Fruit fly (Drosophila melanogaster) whole organism, embryonic: ENCODE measurements around the gene CG10286.
A peak's percentile ranks its signal among the peaks of the same experiment; 100 is the strongest.

Source experiments
- B-H1 ChIP-seq: fragments of 200-800 bp; sonication (Bioruptor generic); IDR thresholded peaks from 3 replicates; pipeline ENCODE4 v1.3.6; 2022; ENCODE audit warnings: missing biosample characterization, missing genetic modification characterization
- BEAF-32 ChIP-seq: fragments of 200-800 bp; sonication (Bioruptor generic); optimal IDR thresholded peaks from 3 replicates; lab custom pipeline; 2017; ENCODE audit warnings: missing biosample characterization, missing genetic modification characterization, mild to moderate bottlenecking, moderate library complexity, missing genetic modification reagents
- CG10979 ChIP-seq: fragments of 200-800 bp; sonication (Bioruptor generic); optimal IDR thresholded peaks from 2 replicates; lab custom pipeline; 2018; ENCODE audit warnings: missing biosample characterization, mild to moderate bottlenecking, missing genetic modification characterization, moderate library complexity
- CG11560 ChIP-seq: fragments of 200-800 bp; sonication (Bioruptor generic); IDR thresholded peaks from 3 replicates; pipeline ENCODE4 v1.3.6; 2022; ENCODE audit warnings: missing biosample characterization, missing genetic modification characterization
- CG12071 ChIP-seq: fragments of 200-800 bp; sonication (Bioruptor generic); optimal IDR thresholded peaks from 3 replicates; lab custom pipeline; 2018; ENCODE audit warnings: missing biosample characterization, mild to moderate bottlenecking, missing genetic modification characterization
- CG12659 ChIP-seq: fragments of 200-800 bp; sonication (Bioruptor generic); optimal IDR thresholded peaks from 3 replicates; lab custom pipeline; 2017; ENCODE audit warnings: mild to moderate bottlenecking, missing biosample characterization, missing genetic modification reagents, missing genetic modification characterization
- CG13296 ChIP-seq: fragments of 200-800 bp; sonication (Bioruptor generic); optimal IDR thresholded peaks from 3 replicates; lab custom pipeline; 2018; ENCODE audit warnings: missing biosample characterization, mild to moderate bottlenecking, missing genetic modification characterization
- CG14965 ChIP-seq: fragments of 200-800 bp; sonication (Bioruptor generic); optimal IDR thresholded peaks from 2 replicates; lab custom pipeline; 2016; ENCODE audit warnings: missing biosample characterization, missing genetic modification characterization, borderline replicate concordance
- CG16813 ChIP-seq: fragments of 200-800 bp; sonication (Bioruptor generic); IDR thresholded peaks from 3 replicates; pipeline ENCODE4 v1.3.6; 2022; ENCODE audit warnings: missing biosample characterization, missing genetic modification characterization; ENCODE audit not compliant: partially characterized antibody
- CG17359 ChIP-seq: fragments of 200-800 bp; sonication (Bioruptor generic); optimal IDR thresholded peaks from 3 replicates; lab custom pipeline; 2018; ENCODE audit warnings: missing biosample characterization, mild to moderate bottlenecking, missing genetic modification characterization, moderate library complexity
- CG17802 ChIP-seq: fragments of 200-800 bp; sonication (Bioruptor generic); optimal IDR thresholded peaks from 2 replicates; lab custom pipeline; 2018; ENCODE audit warnings: missing biosample characterization, mild to moderate bottlenecking, missing genetic modification characterization, moderate library complexity
- CG18011 ChIP-seq: fragments of 200-800 bp; sonication (Bioruptor generic); optimal IDR thresholded peaks from 2 replicates; lab custom pipeline; 2017; ENCODE audit warnings: missing biosample characterization, missing genetic modification characterization, mild to moderate bottlenecking, moderate library complexity, missing genotype
- CG18599 ChIP-seq: fragments of 200-800 bp; sonication (Bioruptor generic); optimal IDR thresholded peaks from 3 replicates; lab custom pipeline; 2017; ENCODE audit warnings: missing biosample characterization, missing genetic modification characterization, mild to moderate bottlenecking, moderate library complexity, missing genetic modification reagents
- CG18764 ChIP-seq: fragments of 200-800 bp; sonication (Bioruptor generic); optimal IDR thresholded peaks from 3 replicates; lab custom pipeline; 2016; ENCODE audit warnings: missing biosample characterization, missing genetic modification characterization
- CG2875 ChIP-seq: fragments of 200-800 bp; sonication (Bioruptor generic); optimal IDR thresholded peaks from 2 replicates; lab custom pipeline; 2017; ENCODE audit warnings: missing biosample characterization, mild to moderate bottlenecking, missing genetic modification characterization, missing genetic modification reagents
- CG33557 ChIP-seq: fragments of 200-800 bp; sonication (Bioruptor generic); optimal IDR thresholded peaks from 2 replicates; lab custom pipeline; 2019; ENCODE audit warnings: missing biosample characterization, mild to moderate bottlenecking, missing genetic modification characterization, moderate library complexity
- CG34224 ChIP-seq: fragments of 200-800 bp; sonication (Bioruptor generic); IDR thresholded peaks from 3 replicates; pipeline ENCODE4 v1.3.6; 2022; ENCODE audit warnings: missing biosample characterization, missing genetic modification characterization; ENCODE audit not compliant: partially characterized antibody
- CG3995 ChIP-seq: fragments of 200-800 bp; sonication (Bioruptor generic); optimal IDR thresholded peaks from 3 replicates; lab custom pipeline; 2016; ENCODE audit warnings: missing biosample characterization, missing genetic modification characterization
- CG5245 ChIP-seq: fragments of 200-800 bp; sonication (Bioruptor generic); optimal IDR thresholded peaks from 3 replicates; lab custom pipeline; 2016; ENCODE audit warnings: missing biosample characterization, missing genetic modification characterization
- CG8478 ChIP-seq: fragments of >200 bp; optimal IDR thresholded peaks from 2 replicates; lab custom pipeline; 2018
- CG9876 ChIP-seq: fragments of 200-800 bp; sonication (Bioruptor generic); optimal IDR thresholded peaks from 2 replicates; lab custom pipeline; 2016; ENCODE audit warnings: missing biosample characterization, missing genetic modification characterization
- Doc2 ChIP-seq: fragments of 200-800 bp; sonication (Bioruptor generic); IDR thresholded peaks from 2 replicates; pipeline ENCODE4 v1.3.6; 2022; ENCODE audit warnings: missing biosample characterization, missing genetic modification characterization
- Fer1 ChIP-seq: fragments of 200-800 bp; sonication (Bioruptor generic); optimal IDR thresholded peaks from 2 replicates; lab custom pipeline; 2017; ENCODE audit warnings: missing biosample characterization, mild to moderate bottlenecking, missing genetic modification characterization
- Hr39 ChIP-seq: fragments of >200 bp; optimal IDR thresholded peaks from 2 replicates; lab custom pipeline; 2017
- Lpt ChIP-seq: fragments of >200 bp; optimal IDR thresholded peaks from 2 replicates; lab custom pipeline; 2018; ENCODE audit warnings: missing biosample characterization, missing genetic modification characterization
- Meics ChIP-seq: fragments of 200-800 bp; sonication (Bioruptor generic); optimal IDR thresholded peaks from 2 replicates; lab custom pipeline; 2017; ENCODE audit warnings: missing biosample characterization, mild to moderate bottlenecking, missing genetic modification characterization
- Mes4 ChIP-seq: fragments of 200-800 bp; sonication (Bioruptor generic); optimal IDR thresholded peaks from 2 replicates; lab custom pipeline; 2016; ENCODE audit warnings: missing biosample characterization, missing genetic modification characterization
- NFAT ChIP-seq: fragments of 200-800 bp; sonication (Bioruptor generic); IDR thresholded peaks from 2 replicates; pipeline ENCODE4 v1.3.6; 2022; ENCODE audit warnings: missing biosample characterization, missing genetic modification characterization
- Opbp ChIP-seq: fragments of 200-800 bp; sonication (Bioruptor generic); IDR thresholded peaks from 3 replicates; pipeline ENCODE4 v1.3.6; 2022; ENCODE audit warnings: missing biosample characterization, missing genetic modification characterization; ENCODE audit not compliant: partially characterized antibody
- Ptx1 ChIP-seq: fragments of 200-800 bp; sonication (Bioruptor generic); IDR thresholded peaks from 2 replicates; pipeline ENCODE4 v1.3.6; 2022; ENCODE audit warnings: missing biosample characterization, missing genetic modification characterization
- Rfx ChIP-seq: fragments of 200-800 bp; sonication (Bioruptor generic); IDR thresholded peaks from 2 replicates; pipeline ENCODE4 v1.3.6; 2022; ENCODE audit warnings: missing biosample characterization, missing genetic modification characterization
- Sry-β ChIP-seq: fragments of 200-800 bp; sonication (Bioruptor generic); optimal IDR thresholded peaks from 2 replicates; lab custom pipeline; 2018; ENCODE audit warnings: missing biosample characterization, mild to moderate bottlenecking, missing genetic modification characterization, moderate library complexity
- al ChIP-seq: fragments of 200-800 bp; sonication (Bioruptor generic); IDR thresholded peaks from 2 replicates; pipeline ENCODE4 v1.3.6; 2022; ENCODE audit warnings: missing biosample characterization, missing genetic modification characterization
- ash1 ChIP-seq: fragments of 200-800 bp; sonication (Bioruptor generic); optimal IDR thresholded peaks from 2 replicates; lab custom pipeline; 2018; ENCODE audit warnings: missing biosample characterization, mild to moderate bottlenecking, missing genetic modification characterization
- btn ChIP-seq: fragments of 200-800 bp; sonication (Bioruptor generic); optimal IDR thresholded peaks from 2 replicates; lab custom pipeline; 2016; ENCODE audit warnings: missing biosample characterization, missing genetic modification characterization
- chm ChIP-seq: fragments of 200-800 bp; sonication (Bioruptor generic); IDR thresholded peaks from 2 replicates; pipeline ENCODE4 v1.3.6; 2022; ENCODE audit warnings: missing biosample characterization, missing genetic modification characterization
- danr ChIP-seq: fragments of 200-800 bp; sonication (Bioruptor generic); IDR thresholded peaks from 2 replicates; pipeline ENCODE4 v1.3.6; 2022; ENCODE audit warnings: missing biosample characterization, missing genetic modification characterization
- grau ChIP-seq: fragments of 200-800 bp; optimal IDR thresholded peaks from 3 replicates; lab custom pipeline; 2019; ENCODE audit warnings: missing biosample characterization, mild to moderate bottlenecking, missing genetic modification characterization, moderate library complexity
- ham ChIP-seq: fragments of 200-800 bp; sonication (Bioruptor generic); IDR thresholded peaks from 2 replicates; pipeline ENCODE4 v1.3.6; 2022; ENCODE audit warnings: missing biosample characterization, missing genetic modification characterization
- inv ChIP-seq: fragments of 200-800 bp; sonication (Bioruptor generic); IDR thresholded peaks from 2 replicates; pipeline ENCODE4 v1.3.6; 2022; ENCODE audit warnings: missing biosample characterization, missing genetic modification characterization; ENCODE audit not compliant: partially characterized antibody
- jing ChIP-seq: fragments of 200-800 bp; sonication (Bioruptor generic); optimal IDR thresholded peaks from 2 replicates; lab custom pipeline; 2018; ENCODE audit warnings: missing biosample characterization, mild to moderate bottlenecking, missing genetic modification characterization
- klu ChIP-seq: fragments of 200-800 bp; sonication (Bioruptor generic); IDR thresholded peaks from 2 replicates; pipeline ENCODE4 v1.3.6; 2022; ENCODE audit warnings: missing biosample characterization, missing genetic modification characterization
- knrl ChIP-seq: fragments of 200-800 bp; sonication (Bioruptor generic); IDR thresholded peaks from 3 replicates; pipeline ENCODE4 v1.3.6; 2022; ENCODE audit warnings: missing biosample characterization, missing genetic modification characterization; ENCODE audit not compliant: partially characterized antibody
- otp ChIP-seq: fragments of 200-800 bp; sonication (Bioruptor generic); IDR thresholded peaks from 3 replicates; pipeline ENCODE4, ENCODE4 v1.3.6; 2022; ENCODE audit warnings: missing biosample characterization, missing genetic modification characterization
- p53 ChIP-seq: fragments of 200-800 bp; sonication (Bioruptor generic); optimal IDR thresholded peaks from 2 replicates; lab custom pipeline; 2016; ENCODE audit warnings: missing biosample characterization, missing genetic modification characterization
- pita ChIP-seq: fragments of 200-800 bp; sonication (Bioruptor generic); optimal IDR thresholded peaks from 2 replicates; lab custom pipeline; 2017; ENCODE audit warnings: missing biosample characterization, mild to moderate bottlenecking, missing genetic modification characterization
- seq ChIP-seq: fragments of 200-800 bp; sonication (Bioruptor generic); IDR thresholded peaks from 2 replicates; pipeline ENCODE4 v1.3.6; 2022; ENCODE audit warnings: missing biosample characterization, missing genetic modification characterization
- sima ChIP-seq: fragments of 200-800 bp; sonication (Bioruptor generic); optimal IDR thresholded peaks from 2 replicates; lab custom pipeline; 2016; ENCODE audit warnings: missing biosample characterization, missing genetic modification characterization
- tap ChIP-seq: fragments of 200-800 bp; optimal IDR thresholded peaks from 3 replicates; lab custom pipeline; 2019; ENCODE audit warnings: missing biosample characterization, mild to moderate bottlenecking, missing genetic modification characterization, moderate library complexity
- unc-4 ChIP-seq: fragments of 200-800 bp; sonication (Bioruptor generic); IDR thresholded peaks from 2 replicates; pipeline ENCODE4 v1.3.6; 2022; ENCODE audit warnings: missing biosample characterization, missing genetic modification characterization; ENCODE audit not compliant: partially characterized antibody
- wor ChIP-seq: fragments of 200-800 bp; sonication (Bioruptor generic); IDR thresholded peaks from 2 replicates; pipeline ENCODE4 v1.3.6; 2022; ENCODE audit warnings: missing biosample characterization, missing genetic modification characterization

Gene CG10286

dm6 chr3R:6404174-6404573 lies 35.4 kb downstream of the CG10286 start (continued):
- TF ChIP-seq ham: peak; percentile 39; the same call in 1 of the 2 replicates
- TF ChIP-seq CG14965: peak; percentile 34
- peak; percentile 72 for TF ChIP-seq NFAT (GFP tag; lab: Robert Waterston, UW)
- peak; percentile 59 for TF ChIP-seq danr (GFP tag; lab: Robert Waterston, UW)
- peak; percentile 88 for TF ChIP-seq seq (GFP tag; lab: Robert Waterston, UW)
- peak; percentile 77 for TF ChIP-seq CG10979 (tag; lab: Kevin White, UChicago)
- TF ChIP-seq CG2875 (GFP tag; lab: Kevin White, UChicago): peak; percentile 65
- no peak for TF ChIP-seq BEAF-32 (GFP tag; lab: Kevin White, UChicago)
- TF ChIP-seq CG18011 (GFP tag; lab: Kevin White, UChicago): peak; percentile 62
- no peak for TF ChIP-seq p53 (GFP tag; lab: Kevin White, UChicago)
- peak; percentile 87 for TF ChIP-seq chm (GFP tag; lab: Robert Waterston, UW)
- TF ChIP-seq B-H1: peak; percentile 87; the same call in 2 of the 3 replicates
- peak; percentile 63 for TF ChIP-seq CG13296
- TF ChIP-seq sima (GFP tag; lab: Kevin White, UChicago): no peak
- no peak for TF ChIP-seq CG8478 (lab: Kevin White, UChicago)
- peak; percentile 56 for TF ChIP-seq jing
- peak; percentile 68 for TF ChIP-seq CG5245 (GFP tag; lab: Kevin White, UChicago)
- TF ChIP-seq Rfx (GFP tag; lab: Robert Waterston, UW): peak; percentile 91
- no peak for TF ChIP-seq CG3995 (GFP tag; lab: Kevin White, UChicago)
- no peak for TF ChIP-seq pita (GFP tag; lab: Kevin White, UChicago)
- peak; percentile 80 for TF ChIP-seq CG18599
- TF ChIP-seq Sry-β: no peak
- TF ChIP-seq al (GFP tag; lab: Robert Waterston, UW): peak; percentile 86
- no peak for TF ChIP-seq CG16813 (GFP tag; lab: Robert Waterston, UW)
- TF ChIP-seq CG12071 (GFP tag; lab: Kevin White, UChicago): peak; percentile 57
- TF ChIP-seq inv (GFP tag; lab: Robert Waterston, UW): no peak
- peak; percentile 73 for TF ChIP-seq Fer1 (GFP tag; lab: Kevin White, UChicago)
- peak; percentile 80 for TF ChIP-seq grau
- TF ChIP-seq tap (tag; lab: Kevin White, UChicago): peak; percentile 70
- no peak for TF ChIP-seq CG9876 (GFP tag; lab: Kevin White, UChicago)
- TF ChIP-seq unc-4 (GFP tag; lab: Robert Waterston, UW): no peak
- no peak for TF ChIP-seq knrl
- TF ChIP-seq CG18764 (GFP tag; lab: Kevin White, UChicago): peak; percentile 44
- TF ChIP-seq CG33557 (GFP tag; lab: Kevin White, UChicago): no peak
- peak; percentile 22 for TF ChIP-seq CG17802 (tag; lab: Kevin White, UChicago)
- TF ChIP-seq btn: peak; percentile 29
- peak; percentile 61; the same call in 1 of the 3 replicates for TF ChIP-seq CG11560 (tag; lab: Robert Waterston, UW)
- peak; percentile 78 for TF ChIP-seq wor (GFP tag; lab: Robert Waterston, UW)
- TF ChIP-seq otp (GFP tag; lab: Robert Waterston, UW): peak; percentile 72; the same call in 2 of the 3 replicates
- no peak; the same call in 1 of the 2 replicates for TF ChIP-seq Doc2 (GFP tag; lab: Robert Waterston, UW)
- no peak for TF ChIP-seq Hr39
- TF ChIP-seq CG17359 (tag; lab: Kevin White, UChicago): peak; percentile 87
- peak; percentile 80 for TF ChIP-seq Meics
- peak; percentile 75 for TF ChIP-seq CG12659 (GFP tag; lab: Kevin White, UChicago)
- TF ChIP-seq ash1 (GFP tag; lab: Kevin White, UChicago): no peak
- TF ChIP-seq CG34224 (GFP tag; lab: Robert Waterston, UW): no peak
- TF ChIP-seq Mes4 (GFP tag; lab: Kevin White, UChicago): peak; percentile 40
- no peak for TF ChIP-seq Lpt
- no peak for TF ChIP-seq Opbp
- TF ChIP-seq Ptx1 (GFP tag; lab: Robert Waterston, UW): peak; percentile 93
- no peak; the same call in 1 of the 2 replicates for TF ChIP-seq klu
